Fruit fly (Drosophila melanogaster) whole organism, larva: Measurements from ENCODE around the gene Cox10.

Experiments
- noc ChIP-seq: fragments of 200-800 bp; sonication (Bioruptor generic); optimal IDR thresholded peaks from 3 replicates; lab custom pipeline; 2019; ENCODE audit warnings: missing biosample characterization, mild to moderate bottlenecking, missing genetic modification characterization, moderate library complexity

Gene Cox10

dm6 chr2L:10344029-10344606 is 12.8 kb downstream of the Cox10 start, which contains the start of gene Frmd5:
Gene Frmd5, plus strand, starts transcription at chr2L:10344442.
- no peak for TF ChIP-seq noc (tag; lab: Kevin White, UChicago)

dm6 chr2L:10351130-10351529 is 19.9 kb downstream of the Cox10 start:
- TF ChIP-seq noc (tag; lab: Kevin White, UChicago), result no peak

- TF ChIP-seq noc (tag; lab: Kevin White, UChicago), result no peak
These were observed 22.6 kb downstream of the Cox10 start, which contains the start of gene CG34367 for dm6 chr2L:10353871-10354270. Gene CG34367, minus strand, starts transcription at chr2L:10353905.

- no peak for TF ChIP-seq noc (tag; lab: Kevin White, UChicago)
These were observed 25.2 kb downstream of the Cox10 start, which contains the start of the genes CtsL4 and ClpP for dm6 chr2L:10356508-10356907. Gene CtsL4, minus strand, starts transcription at chr2L:10356597. Gene ClpP, plus strand, starts transcription at chr2L:10356795.

- TF ChIP-seq noc (tag; lab: Kevin White, UChicago), result no peak
These were observed 31.3 kb downstream of the Cox10 start, which contains the start of the genes Cand1 and pim for dm6 chr2L:10362408-10363067. Gene Cand1, minus strand, starts transcription at chr2L:10362707. Gene pim, plus strand, starts transcription at chr2L:10362989.

- no peak for TF ChIP-seq noc (tag; lab: Kevin White, UChicago)
These were observed 33.0 kb downstream of the Cox10 start, which contains the start of gene lft for dm6 chr2L:10364229-10364628. Gene lft, plus strand, starts transcription at chr2L:10364471.

- no peak for TF ChIP-seq noc (tag; lab: Kevin White, UChicago)
These were observed 35.3 kb downstream of the Cox10 start, which contains the start of gene CG5056 for dm6 chr2L:10366525-10366924. Gene CG5056, plus strand, starts transcription at chr2L:10366692.

- no peak for TF ChIP-seq noc (tag; lab: Kevin White, UChicago)
These were observed 41.0 kb downstream of the Cox10 start for dm6 chr2L:10372297-10372696.

- TF ChIP-seq noc (tag; lab: Kevin White, UChicago), result no peak
These were observed 42.5 kb downstream of the Cox10 start, which contains the start of gene rho-5 for dm6 chr2L:10373605-10374269. Gene rho-5, minus strand, starts transcription at chr2L:10373900.

dm6 chr2L:10375464-10376236 is 44.4 kb downstream of the Cox10 start, which contains the start of the genes CG33303 and dpr19:
Gene CG33303, minus strand, starts transcription at chr2L:10375757.
Gene dpr19, plus strand, starts transcription at chr2L:10376168.
- peak; percentile 11 for TF ChIP-seq noc (tag; lab: Kevin White, UChicago)

dm6 chr2L:10376276-10376675 is 45.0 kb downstream of the Cox10 start:
- no peak for TF ChIP-seq noc (tag; lab: Kevin White, UChicago)

- no peak for TF ChIP-seq noc (tag; lab: Kevin White, UChicago)
These were observed 47.4 kb downstream of the Cox10 start for dm6 chr2L:10378631-10379030.

dm6 chr2L:10379865-10380264 is 48.6 kb downstream of the Cox10 start, which contains the start of gene gny:
Gene gny, plus strand, starts transcription at chr2L:10380103.
- no peak for TF ChIP-seq noc (tag; lab: Kevin White, UChicago)

- peak; percentile 97 for TF ChIP-seq noc (tag; lab: Kevin White, UChicago)
These were observed 50.7 kb downstream of the Cox10 start, which contains the start of gene CG5096 for dm6 chr2L:10381890-10382450. Gene CG5096, plus strand, starts transcription at chr2L:10382263.
